Fruit fly (Drosophila melanogaster): ENCODE data around the gene kz.

- TF ChIP-seq CG15336 (GFP tag; IDR thresholded peaks at IDR 0.05) (no peak), acj6 (GFP tag; optimal IDR thresholded peaks at IDR 0.05) (no peak), Smox (GFP tag; optimal IDR thresholded peaks at IDR 0.05) (no peak), Lpt (GFP tag; optimal IDR thresholded peaks at IDR 0.05) (no peak), Hr38 (GFP tag; optimal IDR thresholded peaks at IDR 0.05) (no peak), Sox102F (GFP tag; optimal IDR thresholded peaks at IDR 0.05) (no peak), Sox15 (GFP tag; optimal IDR thresholded peaks at IDR 0.05) (no peak), cyc (GFP tag; optimal IDR thresholded peaks at IDR 0.05) (no peak), Hr39 (GFP tag; optimal IDR thresholded peaks at IDR 0.05) (no peak), CG16779 (tag; optimal IDR thresholded peaks at IDR 0.05) (no peak)
Observed at dm6 chrX:2291023-2291422, 49.2 kb upstream of the kz start.
